Worm (Caenorhabditis elegans) whole organism, L4/young adult: ENCODE results near the gene C49A9.6.

Source experiments
- W03F9.2 ChIP-seq: fragments of 150-350 bp; optimal IDR thresholded peaks from 2 replicates; lab custom pipeline; 2014; ENCODE audit warnings: missing biosample characterization, missing genetic modification characterization
- dao-5 ChIP-seq: sonication (generic microtip); optimal IDR thresholded peaks from 2 replicates; lab custom pipeline; 2016; ENCODE audit warnings: missing genotype, missing genetic modification characterization, moderate library complexity, missing compliant biosample characterization
- him-1 ChIP-seq: sonication (generic microtip); optimal IDR thresholded peaks from 2 replicates; lab custom pipeline; 2016; ENCODE audit warnings: missing genotype, missing genetic modification reagents, missing genetic modification characterization, missing compliant biosample characterization

- TF ChIP-seq W03F9.2, result no peak
- TF ChIP-seq dao-5, result no peak
- TF ChIP-seq him-1, result no peak
Measured at ce11 chrIV:6227974-6228373, 17.2 kb downstream of the C49A9.6 start, which contains the start of gene C49A9.1.
